Worm (Caenorhabditis elegans): ENCODE data around the gene eef-1G.

Gene eef-1G

DNA sequence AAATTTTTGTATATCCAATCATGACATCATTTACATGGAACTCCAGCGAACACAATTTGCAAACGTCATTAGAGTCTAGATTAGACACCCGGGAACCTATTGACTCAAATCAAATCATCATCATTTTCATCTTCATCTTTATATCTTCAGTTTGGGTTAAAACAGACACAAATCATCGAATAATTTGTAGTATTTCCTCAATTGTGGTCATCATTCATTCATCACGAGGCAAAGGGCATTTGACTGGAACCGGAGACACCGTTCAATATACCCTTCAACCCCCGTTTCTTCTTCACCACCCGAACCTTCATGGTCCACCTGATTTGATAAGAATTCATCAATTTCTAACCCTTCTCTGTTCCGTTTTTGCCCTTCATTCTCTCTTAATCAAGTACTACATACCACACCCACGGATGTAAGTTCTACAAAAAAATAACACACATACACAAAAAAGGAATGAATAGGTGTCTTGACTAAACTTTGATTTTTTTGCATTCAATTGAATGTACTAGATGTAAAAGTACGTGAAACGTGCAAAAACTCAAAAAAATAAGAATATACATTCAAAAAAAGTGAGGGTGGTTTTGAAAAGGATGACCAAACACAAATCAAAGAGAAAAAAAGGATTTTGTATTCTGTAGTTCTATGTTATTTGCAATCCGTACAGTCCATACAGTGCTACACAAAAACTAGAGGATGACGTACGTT is 51.5 kb downstream of the eef-1G start:
- TF ChIP-seq unc-86 (tag; optimal IDR thresholded peaks at IDR 0.05) (no peak), ceh-14 (tag; optimal IDR thresholded peaks at IDR 0.05) (no peak), che-1 (tag; optimal IDR thresholded peaks at IDR 0.05) (no peak), tbx-7 (tag; optimal IDR thresholded peaks at IDR 0.05) (no peak), npax-4 (tag; optimal IDR thresholded peaks at IDR 0.05) (no peak), hlh-6 (tag; optimal IDR thresholded peaks at IDR 0.05) (no peak)

Measured in whole organism, late embryonic.